Worm (Caenorhabditis elegans): ENCODE results near the gene avr-15.

Gene avr-15

ce11 chrV:13556746-13557145 is 45.2 kb upstream of the avr-15 start, which contains the start of gene cav-2 (continued):
- TF ChIP-seq tra-1 (GFP tag; IDR thresholded peaks at IDR 0.05) (peak; percentile 81), duxl-1 (tag; optimal IDR thresholded peaks at IDR 0.05; ENCODE audit: poor library complexity) (peak; percentile 44), madf-9 (GFP tag; conservative IDR thresholded peaks at IDR 0.05) (peak; percentile 76), ceh-28 (tag; optimal IDR thresholded peaks at IDR 0.05) (no peak), mxl-3 (GFP tag; optimal IDR thresholded peaks at IDR 0.05) (peak; percentile 21), nhr-102 (tag; optimal IDR thresholded peaks at IDR 0.05) (peak; percentile 63), ceh-20 (GFP tag; IDR thresholded peaks at IDR 0.05) (0 out of 2 replicates have a peak, but pooled peaks have one; percentile 37), dmd-6 (GFP tag; IDR thresholded peaks at IDR 0.05) (peak; percentile 86), hif-1 (tag; optimal IDR thresholded peaks at IDR 0.05) (peak in 1 of 2 experiments; percentile 89), unc-130 (GFP tag; optimal IDR thresholded peaks at IDR 0.05) (peak; percentile 97), T26A8.4 (GFP tag; IDR thresholded peaks at IDR 0.05) (peak; percentile 54; the same call in 1 of the 2 replicates), T20F7.1 (GFP tag; optimal IDR thresholded peaks at IDR 0.05) (peak; percentile 80), D1046.2 (GFP tag; IDR thresholded peaks at IDR 0.05) (no peak), ztf-7 (tag; optimal IDR thresholded peaks at IDR 0.05) (peak; percentile 56), hlh-11 (tag; optimal IDR thresholded peaks at IDR 0.05) (peak; percentile 84), lin-1 (GFP tag; IDR thresholded peaks at IDR 0.05) (peak; percentile 81), spr-1 (tag; optimal IDR thresholded peaks at IDR 0.05) (no peak), dmd-9 (GFP tag; IDR thresholded peaks at IDR 0.05) (peak; percentile 86; the same call in 1 of the 2 replicates), nhr-48 (tag; optimal IDR thresholded peaks at IDR 0.05) (peak; percentile 63), pqm-1 (tag; optimal IDR thresholded peaks at IDR 0.05) (peak; percentile 94), rbr-2 (tag; optimal IDR thresholded peaks at IDR 0.05) (peak; percentile 61), F10B5.3 (tag; optimal IDR thresholded peaks at IDR 0.05) (no peak)

ce11 chrV:13556297-13556696 is 44.8 kb upstream of the avr-15 start, which contains the start of gene C56A3.6:
Gene C56A3.6, minus strand, starts transcription at chrV:13556397.
- TF ChIP-seq lir-3 (tag; optimal IDR thresholded peaks at IDR 0.05) (no peak), F26F4.8 (GFP tag; conservative IDR thresholded peaks at IDR 0.05) (no peak), ZK337.2 (GFP tag; IDR thresholded peaks at IDR 0.05) (no peak), unc-39 (tag; optimal IDR thresholded peaks at IDR 0.05) (no peak), snpc-4 (tag; optimal IDR thresholded peaks at IDR 0.05) (no peak), pha-4 (GFP tag; IDR thresholded peaks at IDR 0.05) (no peak), pha-4 (tag; optimal IDR thresholded peaks at IDR 0.05) (no peak), T26A8.4 (GFP tag; IDR thresholded peaks at IDR 0.05) (no peak), lin-1 (GFP tag; IDR thresholded peaks at IDR 0.05) (no peak), jun-1 (tag; optimal IDR thresholded peaks at IDR 0.05) (no peak), ceh-32 (tag; optimal IDR thresholded peaks at IDR 0.05; ENCODE audit: poor library complexity) (no peak), nhr-48 (tag; optimal IDR thresholded peaks at IDR 0.05) (no peak), dmd-6 (GFP tag; IDR thresholded peaks at IDR 0.05) (no peak)

- peak in 1 of 2 experiments; percentile 78 for TF ChIP-seq hif-1 (tag; optimal IDR thresholded peaks at IDR 0.05)
- no peak for TF ChIP-seq mdt-29 (GFP tag; IDR thresholded peaks at IDR 0.05)
- TF ChIP-seq hmg-1.1 (GFP tag; IDR thresholded peaks at IDR 0.05), result no peak
- peak; percentile 25 for TF ChIP-seq unc-130 (GFP tag; optimal IDR thresholded peaks at IDR 0.05)
- no peak for TF ChIP-seq Y105C5A.15 (GFP tag; IDR thresholded peaks at IDR 0.05)
- peak; percentile 88 for TF ChIP-seq hlh-30 (tag; optimal IDR thresholded peaks at IDR 0.05; ENCODE audit: insufficient read depth)
- no peak for TF ChIP-seq pha-4 (GFP tag; IDR thresholded peaks at IDR 0.05)
- no peak for TF ChIP-seq pha-4 (tag; optimal IDR thresholded peaks at IDR 0.05)
- peak; percentile 49 for TF ChIP-seq mep-1 (tag; optimal IDR thresholded peaks at IDR 0.05)
- TF ChIP-seq Y5F2A.4 (GFP tag; optimal IDR thresholded peaks at IDR 0.05), result no peak
- TF ChIP-seq ZK337.2 (GFP tag; IDR thresholded peaks at IDR 0.05), result no peak
- peak; percentile 94 for TF ChIP-seq mes-2 (tag; optimal IDR thresholded peaks at IDR 0.05; ENCODE audit: poor library complexity, severe bottlenecking)
- TF ChIP-seq aha-1 (tag), result peak; percentile 74
- no peak for TF ChIP-seq mdl-1 (tag; optimal IDR thresholded peaks at IDR 0.05)
- TF ChIP-seq skn-1 (tag; optimal IDR thresholded peaks at IDR 0.05), result no peak
- TF ChIP-seq T20F7.1 (GFP tag; optimal IDR thresholded peaks at IDR 0.05), result peak; percentile 68
- TF ChIP-seq dpl-1 (GFP tag; optimal IDR thresholded peaks at IDR 0.05), result peak; percentile 61
- TF ChIP-seq rbr-2 (tag; optimal IDR thresholded peaks at IDR 0.05), result peak; percentile 14
- TF ChIP-seq dve-1 (tag; optimal IDR thresholded peaks at IDR 0.05; ENCODE audit: insufficient read depth), result peak; percentile 1
- peak; percentile 57 for TF ChIP-seq lin-38 (GFP tag; IDR thresholded peaks at IDR 0.05)
- peak; percentile 78 for TF ChIP-seq nhr-6 (tag; optimal IDR thresholded peaks at IDR 0.05)
- TF ChIP-seq lsy-2 (tag; optimal IDR thresholded peaks at IDR 0.05), result peak in 1 of 2 experiments; percentile 78
These were observed 40.1 kb upstream of the avr-15 start, which contains the start of the genes C56A3.4 and C56A3.5 for ce11 chrV:13551601-13552000. Gene C56A3.4, minus strand, starts transcription at chrV:13551754. Gene C56A3.5, plus strand, starts transcription at chrV:13551967.
